Worm (Caenorhabditis elegans) whole organism, L1 larva: Measurements from ENCODE around the gene acs-1.

Source experiments
- fkh-10 ChIP-seq: sonication (generic microtip); optimal IDR thresholded peaks from 2 replicates; lab custom pipeline; 2017; ENCODE audit warnings: missing biosample characterization, missing genetic modification reagents, missing genetic modification characterization
- jun-1 ChIP-seq: fragments of 150-350 bp; optimal IDR thresholded peaks from 2 replicates; lab custom pipeline; 2014; ENCODE audit warnings: missing biosample characterization, missing genetic modification reagents, missing genetic modification characterization
- nhr-28 ChIP-seq: fragments of 150-350 bp; optimal IDR thresholded peaks from 2 replicates; lab custom pipeline; 2014; ENCODE audit warnings: missing biosample characterization, missing genetic modification characterization
- nhr-76 ChIP-seq: sonication (generic microtip); optimal IDR thresholded peaks from 2 replicates; lab custom pipeline; 2017; ENCODE audit warnings: missing biosample characterization, missing genetic modification characterization
- snpc-4 ChIP-seq: fragments of 150-350 bp; optimal IDR thresholded peaks from 2 replicates; lab custom pipeline; 2014; ENCODE audit warnings: missing biosample characterization, missing genetic modification characterization

ce11 chrV:6561592-6561991 is 36.8 kb downstream of the acs-1 start, which contains the start of gene spp-19:
- TF ChIP-seq nhr-28 (tag; lab: Kevin White, UChicago) (no peak), fkh-10 (GFP tag; lab: Kevin White, UChicago) (no peak), jun-1 (no peak), nhr-76 (tag; lab: Kevin White, UChicago) (no peak), snpc-4 (tag; lab: Kevin White, UChicago) (no peak)
